Fruit fly (Drosophila melanogaster) whole organism, prepupa: Measurements from ENCODE around the gene CG8668.

Experiments used
- Blimp-1 ChIP-seq: fragments of 200-800 bp; sonication (Bioruptor generic); optimal IDR thresholded peaks from 3 replicates; lab custom pipeline; 2017; ENCODE audit warnings: missing biosample characterization, missing genetic modification characterization, mild to moderate bottlenecking, moderate library complexity, missing genetic modification reagents
- CG10631 ChIP-seq: fragments of 200-800 bp; sonication (Bioruptor generic); optimal IDR thresholded peaks from 2 replicates; lab custom pipeline; 2016; ENCODE audit warnings: missing biosample characterization, missing genetic modification characterization
- CG10669 ChIP-seq: fragments of 200-800 bp; sonication (Bioruptor generic); optimal IDR thresholded peaks from 3 replicates; lab custom pipeline; 2018; ENCODE audit warnings: missing biosample characterization, mild to moderate bottlenecking, missing genetic modification characterization, moderate library complexity
- CG11902 ChIP-seq: fragments of 200-800 bp; sonication (Bioruptor generic); optimal IDR thresholded peaks from 3 replicates; lab custom pipeline; 2016; ENCODE audit warnings: missing biosample characterization, missing genetic modification characterization
- CG1621 ChIP-seq: fragments of 200-800 bp; sonication (Bioruptor generic); optimal IDR thresholded peaks from 3 replicates; lab custom pipeline; 2018; ENCODE audit warnings: missing biosample characterization, mild to moderate bottlenecking, missing genetic modification characterization
- CG16779 ChIP-seq: fragments of 200-800 bp; sonication (Bioruptor generic); optimal IDR thresholded peaks from 3 replicates; lab custom pipeline; 2017; ENCODE audit warnings: missing biosample characterization, mild to moderate bottlenecking, missing genetic modification characterization
- CG3032 ChIP-seq: fragments of 200-800 bp; optimal IDR thresholded peaks from 2 replicates; lab custom pipeline; 2019; ENCODE audit warnings: missing biosample characterization, mild to moderate bottlenecking, missing genetic modification characterization, moderate library complexity
- CG31627 ChIP-seq: fragments of 200-800 bp; sonication (Bioruptor generic); optimal IDR thresholded peaks from 3 replicates; lab custom pipeline; 2016; ENCODE audit warnings: missing biosample characterization, missing genetic modification characterization
- CG3919 ChIP-seq: fragments of 200-800 bp; sonication (Bioruptor generic); optimal IDR thresholded peaks from 3 replicates; lab custom pipeline; 2016; ENCODE audit warnings: missing biosample characterization, missing genetic modification characterization
- CG4318 ChIP-seq: fragments of 200-800 bp; sonication (Bioruptor generic); optimal IDR thresholded peaks from 3 replicates; lab custom pipeline; 2017; ENCODE audit warnings: missing biosample characterization, mild to moderate bottlenecking, missing genetic modification characterization
- CG6163 ChIP-seq: fragments of 200-800 bp; sonication (Bioruptor generic); IDR thresholded peaks from 3 replicates; pipeline ENCODE4 v1.3.6; 2022; ENCODE audit warnings: missing biosample characterization, missing genetic modification characterization
- CG6276 ChIP-seq: fragments of 200-800 bp; sonication (Bioruptor generic); optimal IDR thresholded peaks from 2 replicates; lab custom pipeline; 2017; ENCODE audit warnings: missing biosample characterization, mild to moderate bottlenecking, missing genetic modification characterization
- CG6792 ChIP-seq: fragments of 200-800 bp; sonication (Bioruptor generic); optimal IDR thresholded peaks from 3 replicates; lab custom pipeline; 2016; ENCODE audit warnings: missing biosample characterization, missing genetic modification characterization
- CG6854 ChIP-seq: fragments of 200-800 bp; sonication (Bioruptor generic); optimal IDR thresholded peaks from 2 replicates; lab custom pipeline; 2017; ENCODE audit warnings: missing biosample characterization, mild to moderate bottlenecking, missing genetic modification characterization
- CG7368 ChIP-seq: fragments of 200-800 bp; sonication (Bioruptor generic); optimal IDR thresholded peaks from 3 replicates; lab custom pipeline; 2016; ENCODE audit warnings: missing biosample characterization, missing genetic modification characterization
- CG8119 ChIP-seq: fragments of 200-800 bp; sonication (Bioruptor generic); IDR thresholded peaks from 3 replicates; pipeline ENCODE4 v1.3.6; 2022; ENCODE audit warnings: missing biosample characterization, missing genetic modification characterization
- CG8319 ChIP-seq: fragments of 200-800 bp; sonication (Bioruptor generic); optimal IDR thresholded peaks from 3 replicates; lab custom pipeline; 2016; ENCODE audit warnings: missing biosample characterization, missing genetic modification characterization
- CG8632 ChIP-seq: fragments of 200-800 bp; sonication (Bioruptor generic); optimal IDR thresholded peaks from 3 replicates; lab custom pipeline; 2016; ENCODE audit warnings: missing biosample characterization, missing genetic modification characterization
- CG9139 ChIP-seq: fragments of 200-800 bp; sonication (Bioruptor generic); optimal IDR thresholded peaks from 3 replicates; lab custom pipeline; 2017; ENCODE audit warnings: missing biosample characterization, mild to moderate bottlenecking, missing genetic modification characterization
- Eip75B ChIP-seq: fragments of 200-800 bp; sonication (Bioruptor generic); optimal IDR thresholded peaks from 3 replicates; lab custom pipeline; 2016; ENCODE audit warnings: missing biosample characterization, missing genetic modification characterization
- Eip78C ChIP-seq: fragments of 200-800 bp; sonication (Bioruptor generic); peaks from one replicate; lab custom pipeline; 2016; ENCODE audit warnings: missing biosample characterization, missing genetic modification characterization
- Eip93F ChIP-seq: fragments of 200-800 bp; sonication (Bioruptor generic); optimal IDR thresholded peaks from 2 replicates; lab custom pipeline; 2016; ENCODE audit warnings: missing biosample characterization, mild to moderate bottlenecking, missing genetic modification characterization
- Ets21C ChIP-seq: fragments of 200-800 bp; sonication (Bioruptor generic); optimal IDR thresholded peaks from 3 replicates; lab custom pipeline; 2016; ENCODE audit warnings: missing biosample characterization, missing genetic modification characterization
- Ets96B ChIP-seq: fragments of 200-800 bp; optimal IDR thresholded peaks from 2 replicates; lab custom pipeline; 2019; ENCODE audit warnings: missing biosample characterization, mild to moderate bottlenecking, missing genetic modification characterization, moderate library complexity
- Hr38 ChIP-seq: sonication (Bioruptor generic); optimal IDR thresholded peaks from 2 replicates; lab custom pipeline; 2016; ENCODE audit warnings: missing biosample characterization, missing genetic modification characterization
- Hr39 ChIP-seq: fragments of 200-800 bp; sonication (Bioruptor generic); optimal IDR thresholded peaks from 2 replicates; lab custom pipeline; 2016; ENCODE audit warnings: missing biosample characterization, missing genetic modification characterization
- Hr4 ChIP-seq: fragments of 200-800 bp; sonication (Bioruptor generic); optimal IDR thresholded peaks from 3 replicates; lab custom pipeline; 2016; ENCODE audit warnings: missing biosample characterization, missing genetic modification characterization
- Lpt ChIP-seq: fragments of 200-800 bp; sonication (Bioruptor generic); optimal IDR thresholded peaks from 3 replicates; lab custom pipeline; 2016; ENCODE audit warnings: missing biosample characterization, missing genetic modification characterization
- Met ChIP-seq: fragments of 200-800 bp; sonication (Bioruptor generic); optimal IDR thresholded peaks from 3 replicates; lab custom pipeline; 2016; ENCODE audit warnings: missing biosample characterization, missing genetic modification characterization
- OdsH ChIP-seq: fragments of 200-800 bp; sonication (Bioruptor generic); optimal IDR thresholded peaks from 3 replicates; lab custom pipeline; 2016; ENCODE audit warnings: missing biosample characterization, missing genetic modification characterization
- Smox ChIP-seq: fragments of 200-800 bp; sonication (Bioruptor generic); optimal IDR thresholded peaks from 3 replicates; lab custom pipeline; 2016; ENCODE audit warnings: missing biosample characterization, missing genetic modification characterization
- Sox102F ChIP-seq: fragments of 200-800 bp; sonication (Bioruptor generic); optimal IDR thresholded peaks from 2 replicates; lab custom pipeline; 2016; ENCODE audit warnings: missing biosample characterization, mild to moderate bottlenecking, missing genetic modification characterization
- achi ChIP-seq: fragments of 200-800 bp; sonication (Bioruptor generic); optimal IDR thresholded peaks from 3 replicates; lab custom pipeline; 2016; ENCODE audit warnings: missing biosample characterization, missing genetic modification characterization
- acj6 ChIP-seq: fragments of 200-800 bp; sonication (Bioruptor generic); optimal IDR thresholded peaks from 3 replicates; lab custom pipeline; 2016; ENCODE audit warnings: missing biosample characterization, missing genetic modification characterization
- cyc ChIP-seq: fragments of 200-800 bp; sonication (Bioruptor generic); optimal IDR thresholded peaks from 3 replicates; lab custom pipeline; 2016; ENCODE audit warnings: missing biosample characterization, missing genetic modification characterization
- dac ChIP-seq: fragments of 200-800 bp; sonication (Bioruptor generic); optimal IDR thresholded peaks from 2 replicates; lab custom pipeline; 2017; ENCODE audit warnings: missing biosample characterization, mild to moderate bottlenecking, missing genetic modification characterization
- eg ChIP-seq: fragments of 200-800 bp; sonication (Bioruptor generic); IDR thresholded peaks from 3 replicates; pipeline ENCODE4 v1.3.6; 2022; ENCODE audit warnings: missing biosample characterization, missing genetic modification characterization
- esn ChIP-seq: fragments of 200-800 bp; sonication (Bioruptor generic); optimal IDR thresholded peaks from 2 replicates; lab custom pipeline; 2016; ENCODE audit warnings: missing biosample characterization, mild to moderate bottlenecking, missing genetic modification characterization, moderate library complexity
- fd85E ChIP-seq: fragments of 200-800 bp; sonication (Bioruptor generic); optimal IDR thresholded peaks from 3 replicates; lab custom pipeline; 2016; ENCODE audit warnings: missing biosample characterization, missing genetic modification characterization
- fkh ChIP-seq: fragments of 200-800 bp; sonication (Bioruptor generic); optimal IDR thresholded peaks from 3 replicates; lab custom pipeline; 2017; ENCODE audit warnings: missing biosample characterization, mild to moderate bottlenecking, missing genetic modification characterization, moderate library complexity
- lz ChIP-seq: fragments of 200-800 bp; sonication (Bioruptor generic); optimal IDR thresholded peaks from 3 replicates; lab custom pipeline; 2016; ENCODE audit warnings: missing biosample characterization, missing genetic modification characterization
- net ChIP-seq: fragments of 200-800 bp; sonication (Bioruptor generic); optimal IDR thresholded peaks from 3 replicates; lab custom pipeline; 2016; ENCODE audit warnings: missing biosample characterization, missing genetic modification characterization
- pdm3 ChIP-seq: fragments of 200-800 bp; sonication (Bioruptor generic); optimal IDR thresholded peaks from 3 replicates; lab custom pipeline; 2016; ENCODE audit warnings: missing biosample characterization, missing genetic modification characterization
- salr ChIP-seq, 2 experiments: fragments of 200-800 bp; sonication (Bioruptor generic); optimal IDR thresholded peaks; 3 replicates each; lab custom pipeline; 2016 to 2018; ENCODE audit warnings: missing biosample characterization in 2 of 2, missing genetic modification characterization in 2 of 2, mild to moderate bottlenecking in 1 of 2
- svp ChIP-seq: fragments of 200-800 bp; sonication (Bioruptor generic); peaks from one replicate; lab custom pipeline; 2016; ENCODE audit warnings: missing biosample characterization, missing genetic modification characterization
- topi ChIP-seq: fragments of 200-800 bp; sonication (Bioruptor generic); optimal IDR thresholded peaks from 3 replicates; lab custom pipeline; 2016; ENCODE audit warnings: missing biosample characterization, missing genetic modification characterization

Gene CG8668

DNA sequence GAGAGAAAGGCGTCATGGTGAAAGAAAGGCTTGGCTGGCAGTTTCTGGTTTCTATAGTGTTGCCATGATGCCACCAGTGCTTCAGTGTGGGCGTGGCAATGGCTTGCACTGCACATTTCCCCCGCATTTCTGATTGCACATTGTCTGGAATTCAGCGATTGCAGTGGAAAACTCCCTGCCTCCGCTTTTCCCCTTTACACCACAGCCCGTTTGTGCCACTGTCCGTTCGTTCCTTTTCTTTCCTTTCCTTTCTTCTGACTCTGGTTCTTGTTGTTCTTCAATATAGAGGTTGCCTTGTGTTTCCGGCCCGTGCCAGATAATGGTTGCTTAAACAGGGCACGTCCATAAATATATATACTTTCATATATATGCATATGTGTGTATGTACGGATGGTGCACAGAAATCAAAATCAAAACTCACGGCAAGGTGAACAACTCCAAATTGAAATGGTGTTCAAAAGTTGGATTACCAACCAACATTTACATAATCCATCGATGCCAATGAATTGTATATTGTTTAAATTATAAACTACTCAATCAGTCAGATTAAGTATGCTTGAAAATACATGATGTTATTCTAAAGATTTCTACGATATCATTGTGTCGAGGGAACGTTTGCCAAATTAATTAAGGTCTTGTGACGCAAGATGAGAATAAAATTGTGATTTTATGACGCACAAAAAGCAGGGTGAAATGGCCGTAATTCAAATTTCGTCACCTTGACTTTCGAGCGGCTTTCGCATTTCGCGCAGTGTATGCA lies 33.4 kb upstream of the CG8668 start (continued):
- TF ChIP-seq Eip75B (GFP tag; lab: Kevin White, UChicago) (peak; percentile 39), Ets21C (peak; percentile 2), CG6792 (GFP tag; lab: Kevin White, UChicago) (no peak), CG8319 (no peak), net (GFP tag; lab: Kevin White, UChicago) (peak; percentile 41), CG10631 (GFP tag; lab: Kevin White, UChicago) (peak; percentile 13), cyc (GFP tag; lab: Kevin White, UChicago) (no peak), CG6163 (GFP tag; lab: Robert Waterston, UW) (peak; percentile 56; the same call in 2 of the 3 replicates), Eip93F (peak; percentile 22), Eip78C (GFP tag; lab: Kevin White, UChicago) (peak; percentile 50), Met (GFP tag; lab: Kevin White, UChicago) (no peak), topi (GFP tag; lab: Kevin White, UChicago) (peak; percentile 8), CG6854 (GFP tag; lab: Kevin White, UChicago) (peak; percentile 4), pdm3 (GFP tag; lab: Kevin White, UChicago) (peak; percentile 27), CG31627 (GFP tag; lab: Kevin White, UChicago) (peak; percentile 29), achi (GFP tag; lab: Kevin White, UChicago) (peak; percentile 17), Lpt (GFP tag; lab: Kevin White, UChicago) (no peak), esn (GFP tag; lab: Kevin White, UChicago) (peak; percentile 10), fd85E (GFP tag; lab: Kevin White, UChicago) (no peak), svp (peak; percentile 75)

DNA sequence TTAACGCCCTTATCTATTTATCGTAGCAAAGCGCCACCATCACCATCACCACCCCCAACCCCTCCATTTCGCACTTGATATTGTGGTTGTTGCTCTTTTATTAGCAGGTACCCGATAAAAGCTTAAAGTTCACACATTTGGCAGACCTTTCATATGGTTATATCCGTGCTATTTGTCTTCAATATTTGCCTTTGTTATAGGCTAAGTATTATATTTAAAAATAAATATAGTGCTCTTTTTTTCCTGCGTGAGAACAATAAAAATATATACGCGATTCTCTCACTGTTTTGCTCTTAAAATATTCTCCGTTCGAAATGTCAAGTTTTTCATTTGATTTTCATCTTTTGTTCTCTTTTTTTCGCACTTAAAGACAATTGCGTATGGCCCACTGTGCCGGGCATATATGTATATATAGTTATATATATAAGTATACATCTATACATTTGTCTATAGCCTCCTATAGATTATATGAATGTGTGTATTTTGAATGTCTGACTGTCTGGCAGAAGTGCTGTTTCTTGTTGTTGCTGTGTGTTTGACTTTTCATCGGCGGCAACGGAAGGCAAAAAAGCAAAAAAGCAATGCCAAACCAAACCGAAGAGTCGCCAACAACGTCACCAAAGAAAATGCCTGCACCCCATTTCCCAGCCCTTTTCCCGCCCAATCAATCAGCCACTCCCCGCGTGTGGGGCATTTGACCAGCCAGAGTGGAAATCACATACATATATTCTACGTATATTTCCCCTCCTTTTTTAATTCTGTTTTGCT lies 32.6 kb upstream of the CG8668 start:
- TF ChIP-seq Ets21C (no peak), CG11902 (GFP tag; lab: Kevin White, UChicago) (no peak), salr (GFP tag; optimal IDR thresholded peaks at IDR 0.05; lab: Kevin White, UChicago) (no peak), lz (GFP tag; lab: Kevin White, UChicago) (no peak), CG6163 (GFP tag; lab: Robert Waterston, UW) (no peak), CG4318 (GFP tag; lab: Kevin White, UChicago) (no peak), CG31627 (GFP tag; lab: Kevin White, UChicago) (no peak), fkh (GFP tag; lab: Kevin White, UChicago) (peak; percentile 41), Smox (GFP tag; lab: Kevin White, UChicago) (no peak), Blimp-1 (GFP tag; lab: Kevin White, UChicago) (no peak), CG6792 (GFP tag; lab: Kevin White, UChicago) (no peak), CG16779 (tag; lab: Kevin White, UChicago) (no peak), Hr4 (GFP tag; lab: Kevin White, UChicago) (peak; percentile 7), eg (GFP tag; lab: Robert Waterston, UW) (peak; percentile 57; the same call in 2 of the 3 replicates), pdm3 (GFP tag; lab: Kevin White, UChicago) (no peak), CG1621 (tag; lab: Kevin White, UChicago) (no peak), Hr38 (GFP tag; lab: Kevin White, UChicago) (no peak), achi (GFP tag; lab: Kevin White, UChicago) (no peak), CG7368 (no peak), CG10631 (GFP tag; lab: Kevin White, UChicago) (no peak), acj6 (GFP tag; lab: Kevin White, UChicago) (no peak), CG8632 (GFP tag; lab: Kevin White, UChicago) (no peak), esn (GFP tag; lab: Kevin White, UChicago) (no peak), OdsH (GFP tag; lab: Kevin White, UChicago) (no peak), net (GFP tag; lab: Kevin White, UChicago) (no peak), Sox102F (GFP tag; lab: Kevin White, UChicago) (no peak), topi (GFP tag; lab: Kevin White, UChicago) (no peak), CG8119 (GFP tag; lab: Robert Waterston, UW) (peak; percentile 36; the same call in 2 of the 3 replicates), fd85E (GFP tag; lab: Kevin White, UChicago) (no peak), CG3919 (GFP tag; lab: Kevin White, UChicago) (no peak), CG8319 (no peak), CG9139 (no peak), Hr39 (GFP tag; lab: Kevin White, UChicago) (no peak), Lpt (GFP tag; lab: Kevin White, UChicago) (no peak), svp (peak; percentile 53), CG10669 (no peak), CG6276 (GFP tag; lab: Kevin White, UChicago) (peak; percentile 19), CG3032 (tag; lab: Kevin White, UChicago) (no peak), Ets96B (peak; percentile 4), dac (GFP tag; lab: Kevin White, UChicago) (no peak)
